Worm (Caenorhabditis elegans): ENCODE measurements around the gene srw-100.

- no peak for TF ChIP-seq nhr-28 (tag; optimal IDR thresholded peaks at IDR 0.05)
- no peak for TF ChIP-seq blmp-1 (tag; optimal IDR thresholded peaks at IDR 0.05)
- no peak for TF ChIP-seq nhr-237 (tag; optimal IDR thresholded peaks at IDR 0.05)
- no peak for TF ChIP-seq unc-62 (GFP tag; optimal IDR thresholded peaks at IDR 0.05)
- no peak for TF ChIP-seq unc-39 (tag; optimal IDR thresholded peaks at IDR 0.05)
- no peak for TF ChIP-seq M03D4.4 (tag; optimal IDR thresholded peaks at IDR 0.05)
- no peak for TF ChIP-seq ceh-43 (GFP tag; optimal IDR thresholded peaks at IDR 0.05)
- TF ChIP-seq lin-13 (tag; optimal IDR thresholded peaks at IDR 0.05), result no peak
- no peak for TF ChIP-seq nhr-12 (tag; optimal IDR thresholded peaks at IDR 0.05)
- no peak for TF ChIP-seq nhr-76 (tag; optimal IDR thresholded peaks at IDR 0.05)
These were observed 5.9 kb downstream of the srw-100 start, which contains the start of gene srw-103 for ce11 chrV:1716892-1717291.

All from whole organism, mixed stage, embryonic.